Fruit fly (Drosophila melanogaster) whole organism, prepupa: ENCODE results near the gene Crz.

ENCODE experiments used
- CG10631 ChIP-seq: fragments of 200-800 bp; sonication (Bioruptor generic); optimal IDR thresholded peaks from 2 replicates; lab custom pipeline; 2016; ENCODE audit warnings: missing biosample characterization, missing genetic modification characterization
- CG11294 ChIP-seq: fragments of 200-800 bp; sonication (Bioruptor generic); IDR thresholded peaks from 2 replicates; pipeline ENCODE4 v1.3.6; 2022; ENCODE audit warnings: missing biosample characterization, missing genetic modification characterization
- CG31627 ChIP-seq: fragments of 200-800 bp; sonication (Bioruptor generic); optimal IDR thresholded peaks from 3 replicates; lab custom pipeline; 2016; ENCODE audit warnings: missing biosample characterization, missing genetic modification characterization
- CG32006 ChIP-seq: fragments of 200-800 bp; sonication (Bioruptor generic); optimal IDR thresholded peaks from 3 replicates; lab custom pipeline; 2017; ENCODE audit warnings: missing biosample characterization, mild to moderate bottlenecking, missing genetic modification characterization
- CG3919 ChIP-seq: fragments of 200-800 bp; sonication (Bioruptor generic); optimal IDR thresholded peaks from 3 replicates; lab custom pipeline; 2016; ENCODE audit warnings: missing biosample characterization, missing genetic modification characterization
- CG4318 ChIP-seq: fragments of 200-800 bp; sonication (Bioruptor generic); optimal IDR thresholded peaks from 3 replicates; lab custom pipeline; 2017; ENCODE audit warnings: missing biosample characterization, mild to moderate bottlenecking, missing genetic modification characterization
- CG6163 ChIP-seq: fragments of 200-800 bp; sonication (Bioruptor generic); IDR thresholded peaks from 3 replicates; pipeline ENCODE4 v1.3.6; 2022; ENCODE audit warnings: missing biosample characterization, missing genetic modification characterization
- CG8319 ChIP-seq: fragments of 200-800 bp; sonication (Bioruptor generic); optimal IDR thresholded peaks from 3 replicates; lab custom pipeline; 2016; ENCODE audit warnings: missing biosample characterization, missing genetic modification characterization
- CG8632 ChIP-seq: fragments of 200-800 bp; sonication (Bioruptor generic); optimal IDR thresholded peaks from 3 replicates; lab custom pipeline; 2016; ENCODE audit warnings: missing biosample characterization, missing genetic modification characterization
- Ets21C ChIP-seq: fragments of 200-800 bp; sonication (Bioruptor generic); optimal IDR thresholded peaks from 3 replicates; lab custom pipeline; 2016; ENCODE audit warnings: missing biosample characterization, missing genetic modification characterization
- Sox102F ChIP-seq: fragments of 200-800 bp; sonication (Bioruptor generic); optimal IDR thresholded peaks from 2 replicates; lab custom pipeline; 2016; ENCODE audit warnings: missing biosample characterization, mild to moderate bottlenecking, missing genetic modification characterization
- esn ChIP-seq: fragments of 200-800 bp; sonication (Bioruptor generic); optimal IDR thresholded peaks from 2 replicates; lab custom pipeline; 2016; ENCODE audit warnings: missing biosample characterization, mild to moderate bottlenecking, missing genetic modification characterization, moderate library complexity
- fd59A ChIP-seq: fragments of 200-800 bp; sonication (Bioruptor generic); optimal IDR thresholded peaks from 2 replicates; lab custom pipeline; 2017; ENCODE audit warnings: missing biosample characterization, mild to moderate bottlenecking, missing genetic modification characterization, missing genetic modification reagents
- ss ChIP-seq, 2 experiments: fragments of 200-800 bp; sonication (Bioruptor generic); optimal IDR thresholded peaks; 2 replicates in 1 of 2; 3 replicates in 1 of 2; lab custom pipeline; 2017 to 2018; ENCODE audit warnings: mild to moderate bottlenecking in 2 of 2, missing biosample characterization in 2 of 2, missing genetic modification characterization in 2 of 2, moderate library complexity in 1 of 2

- no peak for TF ChIP-seq Sox102F (GFP tag; lab: Kevin White, UChicago)
- no peak for TF ChIP-seq esn (GFP tag; lab: Kevin White, UChicago)
- TF ChIP-seq CG3919 (GFP tag; lab: Kevin White, UChicago): no peak
- peak in 1 of 2 experiments; percentile 47 for TF ChIP-seq ss (GFP tag; optimal IDR thresholded peaks at IDR 0.05; lab: Kevin White, UChicago)
- no peak for TF ChIP-seq fd59A (GFP tag; lab: Kevin White, UChicago)
- TF ChIP-seq CG6163 (GFP tag; lab: Robert Waterston, UW): 0 out of 3 replicates have a peak, but pooled peaks have one; percentile 23
- no peak for TF ChIP-seq CG11294 (GFP tag; lab: Robert Waterston, UW)
- TF ChIP-seq CG10631 (GFP tag; lab: Kevin White, UChicago): no peak
- TF ChIP-seq Ets21C: no peak
- TF ChIP-seq CG32006 (GFP tag; lab: Kevin White, UChicago): no peak
- no peak for TF ChIP-seq CG4318 (GFP tag; lab: Kevin White, UChicago)
- no peak for TF ChIP-seq CG31627 (GFP tag; lab: Kevin White, UChicago)
- TF ChIP-seq CG8319 (GFP tag; lab: Kevin White, UChicago): no peak
- no peak for TF ChIP-seq CG8632 (GFP tag; lab: Kevin White, UChicago)
These were observed 49.5 kb downstream of the Crz start for dm6 chr3R:14364156-14364555.
